Fruit fly (Drosophila melanogaster) whole organism, pupa: Measurements from ENCODE around the gene Vm34Ca.

Experiments
- CG15710 ChIP-seq: fragments of 200-800 bp; sonication (Bioruptor generic); optimal IDR thresholded peaks from 2 replicates; lab custom pipeline; 2018; ENCODE audit warnings: missing biosample characterization, mild to moderate bottlenecking, missing genetic modification characterization, moderate library complexity
- CG17806 ChIP-seq: fragments of 200-800 bp; sonication (Bioruptor generic); optimal IDR thresholded peaks from 2 replicates; lab custom pipeline; 2018; ENCODE audit warnings: missing biosample characterization, mild to moderate bottlenecking, missing genetic modification characterization, moderate library complexity
- CG32121 ChIP-seq: fragments of 200-800 bp; sonication (Bioruptor generic); IDR thresholded peaks from 2 replicates; pipeline ENCODE4 v1.3.6; 2022; ENCODE audit warnings: missing biosample characterization, missing genetic modification characterization
- CG8159 ChIP-seq: fragments of 200-800 bp; sonication (Bioruptor generic); optimal IDR thresholded peaks from 3 replicates; lab custom pipeline; 2018; ENCODE audit warnings: missing biosample characterization, mild to moderate bottlenecking, missing genetic modification characterization, moderate library complexity
- CG8301 ChIP-seq: fragments of 200-800 bp; sonication (Bioruptor generic); optimal IDR thresholded peaks from 2 replicates; lab custom pipeline; 2018; ENCODE audit warnings: missing biosample characterization, mild to moderate bottlenecking, missing genetic modification characterization
- CG9948 ChIP-seq: fragments of 200-800 bp; sonication (Bioruptor generic); optimal IDR thresholded peaks from 2 replicates; lab custom pipeline; 2018; ENCODE audit warnings: missing biosample characterization, mild to moderate bottlenecking, missing genetic modification characterization, moderate library complexity
- D1 ChIP-seq: fragments of 200-800 bp; sonication (Bioruptor generic); optimal IDR thresholded peaks from 2 replicates; lab custom pipeline; 2018; ENCODE audit warnings: missing biosample characterization, mild to moderate bottlenecking, missing genetic modification characterization, moderate library complexity
- EcR ChIP-seq: fragments of 200-800 bp; sonication (Bioruptor generic); optimal IDR thresholded peaks from 3 replicates; lab custom pipeline; 2019; ENCODE audit warnings: missing biosample characterization, missing genetic modification characterization, mild to moderate bottlenecking, moderate library complexity, missing genetic modification reagents
- fd96Ca ChIP-seq: fragments of 200-800 bp; sonication (Bioruptor generic); IDR thresholded peaks from 3 replicates; pipeline ENCODE4 v1.3.6; 2022; ENCODE audit warnings: missing biosample characterization, missing genetic modification characterization
- rn ChIP-seq: fragments of 200-800 bp; sonication (Bioruptor generic); IDR thresholded peaks from 2 replicates; pipeline ENCODE4 v1.3.6; 2022; ENCODE audit warnings: missing biosample characterization, missing genetic modification characterization

- TF ChIP-seq fd96Ca (GFP tag; lab: Robert Waterston, UW) = no peak; the same call in 2 of the 3 replicates
- TF ChIP-seq CG9948 = peak; percentile 39
- TF ChIP-seq D1 (tag; lab: Kevin White, UChicago) = peak; percentile 58
- TF ChIP-seq EcR (GFP tag; lab: Kevin White, UChicago) = no peak
- peak; percentile 59 for TF ChIP-seq CG32121
- peak; percentile 76 for TF ChIP-seq CG15710 (tag; lab: Kevin White, UChicago)
- TF ChIP-seq CG17806 (tag; lab: Kevin White, UChicago) = peak; percentile 65
- TF ChIP-seq CG8159 (tag; lab: Kevin White, UChicago) = peak; percentile 66
- TF ChIP-seq rn (GFP tag; lab: Robert Waterston, UW) = peak; percentile 41; the same call in 1 of the 2 replicates
- TF ChIP-seq CG8301 (tag; lab: Kevin White, UChicago) = peak; percentile 65
Observed at dm6 chr2L:13368940-13369339, 42.5 kb downstream of the Vm34Ca start, which contains the start of gene CG31855.
